Fruit fly (Drosophila melanogaster): ENCODE measurements around the gene Thor.

Gene Thor

dm6 chr2L:3457007-3457406 is 21.2 kb upstream of the Thor start, which contains the start of the genes Cog3 and Sec5 (continued):
- peak; percentile 2 for TF ChIP-seq CG18476 (GFP tag; optimal IDR thresholded peaks at IDR 0.05)
- TF ChIP-seq sr (GFP tag; IDR thresholded peaks at IDR 0.05): no peak
- no peak for TF ChIP-seq ERR (GFP tag; optimal IDR thresholded peaks at IDR 0.05)
- no peak for TF ChIP-seq chm (GFP tag; IDR thresholded peaks at IDR 0.05)
- TF ChIP-seq az2 (GFP tag; optimal IDR thresholded peaks at IDR 0.05): peak; percentile 47
- peak; percentile 45 to 52 for TF ChIP-seq dpn (GFP tag; optimal IDR thresholded peaks at IDR 0.05)
- TF ChIP-seq ac (GFP tag; optimal IDR thresholded peaks at IDR 0.05): no peak
- TF ChIP-seq jing (GFP tag; optimal IDR thresholded peaks at IDR 0.05): no peak
- peak; percentile 53; the same call in 1 of the 3 replicates for TF ChIP-seq tgo (GFP tag; IDR thresholded peaks at IDR 0.05)
- TF ChIP-seq ci (GFP tag; IDR thresholded peaks at IDR 0.05): no peak
- TF ChIP-seq CG7745 (tag; optimal IDR thresholded peaks at IDR 0.05): no peak
- TF ChIP-seq tio (GFP tag; optimal IDR thresholded peaks at IDR 0.05): no peak
- TF ChIP-seq HmgD (GFP tag; optimal IDR thresholded peaks at IDR 0.05): peak; percentile 17
- TF ChIP-seq CG7786 (GFP tag; optimal IDR thresholded peaks at IDR 0.05): peak; percentile 30
- no peak for TF ChIP-seq gcm2 (GFP tag; optimal IDR thresholded peaks at IDR 0.05)
- TF ChIP-seq CG13775 (GFP tag; optimal IDR thresholded peaks at IDR 0.05): peak; percentile 67
- TF ChIP-seq CG15479 (GFP tag; optimal IDR thresholded peaks at IDR 0.05): no peak
- peak; percentile 22 to 71 for TF ChIP-seq Pdp1 (GFP tag; optimal IDR thresholded peaks at IDR 0.05)
- TF ChIP-seq otp (GFP tag; IDR thresholded peaks at IDR 0.05): no peak
- TF ChIP-seq CG8944 (GFP tag; optimal IDR thresholded peaks at IDR 0.05): peak; percentile 2
- peak; percentile 28; the same call in 1 of the 2 replicates for TF ChIP-seq CG6272 (GFP tag; IDR thresholded peaks at IDR 0.05)
- peak; percentile 75 for TF ChIP-seq vvl (GFP tag; IDR thresholded peaks at IDR 0.05)
- no peak for TF ChIP-seq CG11560 (tag; IDR thresholded peaks at IDR 0.05)
- peak; percentile 77 for TF ChIP-seq CG32532 (GFP tag; IDR thresholded peaks at IDR 0.05)
- TF ChIP-seq ranshi (GFP tag; IDR thresholded peaks at IDR 0.05): no peak; the same call in 1 of the 2 replicates
- peak; percentile 3 for TF ChIP-seq Mes4 (GFP tag; optimal IDR thresholded peaks at IDR 0.05)
- no peak for TF ChIP-seq tna (GFP tag; IDR thresholded peaks at IDR 0.05; ENCODE audit: partially characterized antibody)
- TF ChIP-seq rib (GFP tag; IDR thresholded peaks at IDR 0.05): peak; percentile 60
- peak; percentile 76 for TF ChIP-seq CG9215 (GFP tag; IDR thresholded peaks at IDR 0.05)
- TF ChIP-seq lilli (GFP tag; optimal IDR thresholded peaks at IDR 0.05): peak; percentile 52
- TF ChIP-seq Max (GFP tag; optimal IDR thresholded peaks at IDR 0.05): peak; percentile 48
- peak; percentile 65 for TF ChIP-seq CG12659 (GFP tag; optimal IDR thresholded peaks at IDR 0.05)
- TF ChIP-seq CG4424 (GFP tag; optimal IDR thresholded peaks at IDR 0.05): peak; percentile 70
- no peak for TF ChIP-seq Antp (GFP tag; optimal IDR thresholded peaks at IDR 0.05)
- peak; percentile 65 for TF ChIP-seq CG34376 (GFP tag; optimal IDR thresholded peaks at IDR 0.05)
- TF ChIP-seq Taf1 (GFP tag; IDR thresholded peaks at IDR 0.05): peak; percentile 33; the same call in 1 of the 2 replicates
- TF ChIP-seq CG1832 (GFP tag; optimal IDR thresholded peaks at IDR 0.05): no peak
- TF ChIP-seq mirr (GFP tag; optimal IDR thresholded peaks at IDR 0.05): no peak
- TF ChIP-seq unpg (GFP tag; optimal IDR thresholded peaks at IDR 0.05): no peak
- peak; percentile 30 for TF ChIP-seq Camta (GFP tag; optimal IDR thresholded peaks at IDR 0.05)
- TF ChIP-seq chif (GFP tag; optimal IDR thresholded peaks at IDR 0.05): peak; percentile 47 to 52
- no peak for TF ChIP-seq CG18262 (tag; optimal IDR thresholded peaks at IDR 0.05)
- TF ChIP-seq croc (GFP tag; conservative IDR thresholded peaks at IDR 0.05): peak; percentile 26; the same call in 2 of the 3 replicates
- TF ChIP-seq Oaz (GFP tag; IDR thresholded peaks at IDR 0.05): peak; percentile 31; the same call in 1 of the 2 replicates
- no peak for TF ChIP-seq CG3163 (GFP tag; optimal IDR thresholded peaks at IDR 0.05)
- peak; percentile 67 for TF ChIP-seq zen (tag; optimal IDR thresholded peaks at IDR 0.05)
- TF ChIP-seq lmd (GFP tag; IDR thresholded peaks at IDR 0.05): peak; percentile 71
- TF ChIP-seq NFAT (GFP tag; IDR thresholded peaks at IDR 0.05): peak; percentile 46
- peak in 1 of 2 experiments; percentile 35 for TF ChIP-seq tll (GFP tag; optimal IDR thresholded peaks at IDR 0.05)
- no peak for TF ChIP-seq CG8281 (tag; optimal IDR thresholded peaks at IDR 0.05)
- peak; percentile 90 for TF ChIP-seq CG2120 (GFP tag; optimal IDR thresholded peaks at IDR 0.05)
- TF ChIP-seq Sin3A (optimal IDR thresholded peaks at IDR 0.05): peak; percentile 76
